Worm (Caenorhabditis elegans) whole organism, late embryonic: ENCODE measurements around the gene M60.7.

ENCODE experiments used
- C38D4.7 ChIP-seq: fragments of 200-800 bp; sonication (Bioruptor generic); optimal IDR thresholded peaks from 2 replicates; lab custom pipeline; 2018; ENCODE audit warnings: mild to moderate bottlenecking, missing genetic modification characterization, moderate library complexity, missing compliant biosample characterization
- F13H6.1 ChIP-seq: sonication (generic microtip); optimal IDR thresholded peaks from 2 replicates; lab custom pipeline; 2016; ENCODE audit warnings: missing genetic modification characterization, missing compliant biosample characterization
- K09A11.1 ChIP-seq: sonication (generic microtip); optimal IDR thresholded peaks from 2 replicates; lab custom pipeline; 2017; ENCODE audit warnings: antibody characterized with exemption, mild to moderate bottlenecking, missing genetic modification characterization, missing compliant biosample characterization; ENCODE audit not compliant: insufficient read depth
- T23F11.4 ChIP-seq: fragments of 200-800 bp; sonication (Bioruptor generic); optimal IDR thresholded peaks from 2 replicates; lab custom pipeline; 2018; ENCODE audit warnings: mild to moderate bottlenecking, missing genetic modification characterization, missing compliant biosample characterization
- Y22D7AL.16 ChIP-seq: sonication (generic microtip); optimal IDR thresholded peaks from 2 replicates; lab custom pipeline; 2016; ENCODE audit warnings: missing genetic modification characterization, missing compliant biosample characterization
- ama-1 ChIP-seq: fragments of 150-350 bp; optimal IDR thresholded peaks from 2 replicates; lab custom pipeline; 2014
- ceh-14 ChIP-seq: sonication (generic microtip); optimal IDR thresholded peaks from 2 replicates; lab custom pipeline; 2016; ENCODE audit warnings: missing genotype, missing genetic modification characterization, missing compliant biosample characterization
- ceh-18 ChIP-seq: sonication (generic microtip); optimal IDR thresholded peaks from 2 replicates; lab custom pipeline; 2016; ENCODE audit warnings: missing genetic modification characterization, missing compliant biosample characterization
- ceh-2 ChIP-seq: sonication (generic microtip); optimal IDR thresholded peaks from 2 replicates; lab custom pipeline; 2016; ENCODE audit warnings: missing genotype, missing genetic modification characterization, missing compliant biosample characterization
- ceh-22 ChIP-seq: sonication (generic microtip); optimal IDR thresholded peaks from 2 replicates; lab custom pipeline; 2017; ENCODE audit warnings: missing biosample characterization, missing genetic modification characterization
- ceh-30 ChIP-seq: fragments of 150-350 bp; optimal IDR thresholded peaks from 2 replicates; lab custom pipeline; 2014; ENCODE audit warnings: missing biosample characterization, missing genetic modification characterization
- ceh-31 ChIP-seq: sonication (generic microtip); optimal IDR thresholded peaks from 2 replicates; lab custom pipeline; 2016; ENCODE audit warnings: missing genetic modification characterization, missing compliant biosample characterization
- ceh-34 ChIP-seq: sonication (generic microtip); optimal IDR thresholded peaks from 2 replicates; lab custom pipeline; 2016; ENCODE audit warnings: mild to moderate bottlenecking, missing genetic modification characterization, missing compliant biosample characterization
- ceh-45 ChIP-seq: fragments of 200-800 bp; sonication (Bioruptor generic); IDR thresholded peaks from 2 replicates; pipeline ENCODE4 v1.3.6; 2022; ENCODE audit warnings: missing genetic modification reagents, missing genetic modification characterization, missing compliant biosample characterization
- ceh-48 ChIP-seq: sonication (generic microtip); optimal IDR thresholded peaks from 2 replicates; lab custom pipeline; 2016; ENCODE audit warnings: missing genetic modification characterization, inconsistent platforms, missing compliant biosample characterization
- ceh-6 ChIP-seq: fragments of 200-800 bp; sonication (Bioruptor generic); optimal IDR thresholded peaks from 2 replicates; lab custom pipeline; 2018; ENCODE audit warnings: mild to moderate bottlenecking, missing genetic modification characterization, missing compliant biosample characterization
- che-1 ChIP-seq: sonication (generic microtip); optimal IDR thresholded peaks from 2 replicates; lab custom pipeline; 2016; ENCODE audit warnings: mild to moderate bottlenecking, missing genetic modification characterization, missing compliant biosample characterization
- dmd-4 ChIP-seq: sonication (generic microtip); optimal IDR thresholded peaks from 2 replicates; lab custom pipeline; 2016; ENCODE audit warnings: borderline replicate concordance, missing genetic modification characterization, missing compliant biosample characterization
- elt-2 ChIP-seq: sonication (generic microtip); optimal IDR thresholded peaks from 2 replicates; lab custom pipeline; 2016; ENCODE audit warnings: missing genetic modification reagents, missing genetic modification characterization, missing compliant biosample characterization
- fax-1 ChIP-seq: sonication (generic microtip); optimal IDR thresholded peaks from 2 replicates; lab custom pipeline; 2016; ENCODE audit warnings: missing genotype, missing genetic modification characterization, missing compliant biosample characterization
- fkh-6 ChIP-seq: sonication (generic microtip); optimal IDR thresholded peaks from 2 replicates; lab custom pipeline; 2016; ENCODE audit warnings: missing genetic modification characterization, missing compliant biosample characterization
- gmeb-2 ChIP-seq: sonication (generic microtip); optimal IDR thresholded peaks from 2 replicates; lab custom pipeline; 2016; ENCODE audit warnings: missing genetic modification characterization, inconsistent platforms, missing compliant biosample characterization
- hlh-13 ChIP-seq: fragments of 200-800 bp; sonication (Bioruptor generic); optimal IDR thresholded peaks from 2 replicates; lab custom pipeline; 2018; ENCODE audit warnings: mild to moderate bottlenecking, missing genetic modification characterization, missing compliant biosample characterization
- lin-11 ChIP-seq: fragments of 200-800 bp; sonication (Bioruptor generic); optimal IDR thresholded peaks from 2 replicates; lab custom pipeline; 2018; ENCODE audit warnings: mild to moderate bottlenecking, missing genetic modification characterization, missing compliant biosample characterization
- madf-2 ChIP-seq: sonication (generic microtip); optimal IDR thresholded peaks from 2 replicates; lab custom pipeline; 2017; ENCODE audit warnings: missing genetic modification characterization, missing compliant biosample characterization
- mec-3 ChIP-seq: sonication (generic microtip); optimal IDR thresholded peaks from 2 replicates; lab custom pipeline; 2016; ENCODE audit warnings: borderline replicate concordance, missing genetic modification characterization, missing compliant biosample characterization
- nfya-1 ChIP-seq: sonication (generic microtip); optimal IDR thresholded peaks from 2 replicates; lab custom pipeline; 2017; ENCODE audit warnings: missing genetic modification characterization, mild to moderate bottlenecking, missing compliant biosample characterization, antibody characterized with exemption, moderate library complexity
- nhr-11 ChIP-seq: fragments of 150-350 bp; optimal IDR thresholded peaks from 2 replicates; lab custom pipeline; 2014; ENCODE audit warnings: missing biosample characterization, missing genetic modification characterization
- nhr-232 ChIP-seq: sonication (generic microtip); optimal IDR thresholded peaks from 2 replicates; lab custom pipeline; 2016; ENCODE audit warnings: missing genetic modification characterization, missing compliant biosample characterization
- npax-4 ChIP-seq: sonication (generic microtip); optimal IDR thresholded peaks from 2 replicates; lab custom pipeline; 2016; ENCODE audit warnings: missing genetic modification characterization, missing compliant biosample characterization
- pag-3 ChIP-seq: sonication (generic microtip); optimal IDR thresholded peaks from 2 replicates; lab custom pipeline; 2016; ENCODE audit warnings: missing compliant biosample characterization, missing genetic modification characterization, borderline replicate concordance
- pha-2 ChIP-seq: sonication (generic microtip); optimal IDR thresholded peaks from 2 replicates; lab custom pipeline; 2017; ENCODE audit warnings: mild to moderate bottlenecking, missing genetic modification characterization, missing compliant biosample characterization
- pros-1 ChIP-seq: fragments of 150-350 bp; optimal IDR thresholded peaks from 2 replicates; lab custom pipeline; 2014; ENCODE audit warnings: missing biosample characterization, missing genetic modification reagents, missing genetic modification characterization
- ref-2 ChIP-seq: sonication (generic microtip); optimal IDR thresholded peaks from 2 replicates; lab custom pipeline; 2016; ENCODE audit warnings: missing genetic modification characterization, missing compliant biosample characterization
- sdc-2 ChIP-seq: sonication (generic microtip); optimal IDR thresholded peaks from 2 replicates; lab custom pipeline; 2016; ENCODE audit warnings: missing genotype, missing genetic modification characterization, missing compliant biosample characterization
- syd-9 ChIP-seq: sonication (generic microtip); optimal IDR thresholded peaks from 2 replicates; lab custom pipeline; 2016; ENCODE audit warnings: mild to moderate bottlenecking, missing genetic modification characterization, moderate library complexity, missing compliant biosample characterization
- unc-42 ChIP-seq: sonication (generic microtip); optimal IDR thresholded peaks from 2 replicates; lab custom pipeline; 2016; ENCODE audit warnings: missing genotype, missing genetic modification characterization, missing compliant biosample characterization
- unc-55 ChIP-seq: sonication (generic microtip); optimal IDR thresholded peaks from 2 replicates; lab custom pipeline; 2017; ENCODE audit warnings: missing biosample characterization, missing genetic modification reagents, missing genetic modification characterization
- zip-5 ChIP-seq: sonication (generic microtip); optimal IDR thresholded peaks from 2 replicates; lab custom pipeline; 2016; ENCODE audit warnings: missing genetic modification characterization, missing compliant biosample characterization

The M60.7 gene

DNA sequence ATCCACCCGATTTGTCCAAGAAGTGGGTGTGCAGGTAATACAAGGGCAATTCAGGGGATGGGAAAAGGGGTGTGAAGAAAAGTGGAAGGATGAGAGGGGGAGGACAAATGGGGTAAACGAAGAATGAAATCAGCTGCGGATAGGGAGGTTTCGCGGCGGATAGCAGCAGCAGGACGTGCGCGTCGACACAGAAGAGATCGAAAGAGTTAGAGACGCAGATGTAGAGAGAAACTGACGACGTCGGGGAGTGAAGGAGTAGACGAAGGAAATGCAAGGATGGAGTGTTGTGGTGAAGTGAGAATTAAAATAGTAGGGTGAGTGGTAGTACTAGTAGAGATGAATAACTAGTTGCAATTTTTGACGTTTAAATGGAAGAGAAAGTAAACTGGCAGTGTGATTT, 8.7 kb downstream of the M60.7 start, which contains the start of gene M60.6:
Gene M60.6, minus strand, starts transcription at position 166 of the 400 bp plus-strand sequence.
- TF ChIP-seq ceh-14 (peak; percentile 16), unc-42 (tag; lab: Kevin White, UChicago) (peak; percentile 89), mec-3 (tag; lab: Kevin White, UChicago) (no peak), ceh-31 (tag; lab: Kevin White, UChicago) (peak; percentile 77), elt-2 (no peak), Y22D7AL.16 (tag; lab: Kevin White, UChicago) (no peak), gmeb-2 (tag; lab: Kevin White, UChicago) (no peak), ceh-34 (tag; lab: Kevin White, UChicago) (no peak), pag-3 (tag; lab: Kevin White, UChicago) (no peak), syd-9 (tag; lab: Kevin White, UChicago) (no peak), ceh-30 (no peak), sdc-2 (no peak), nhr-11 (tag; lab: Kevin White, UChicago) (no peak), pros-1 (tag; lab: Kevin White, UChicago) (no peak), nfya-1 (tag; lab: Kevin White, UChicago) (peak; percentile 34), fkh-6 (no peak), hlh-13 (no peak), F13H6.1 (tag; lab: Kevin White, UChicago) (peak; percentile 25), ceh-18 (tag; lab: Kevin White, UChicago) (peak; percentile 9), madf-2 (no peak), ceh-45 (GFP tag; lab: Robert Waterston, UW) (no peak), ref-2 (tag; lab: Kevin White, UChicago) (peak; percentile 65), dmd-4 (tag; lab: Kevin White, UChicago) (no peak), ceh-22 (no peak), unc-55 (GFP tag; lab: Kevin White, UChicago) (peak; percentile 30), fax-1 (tag; lab: Kevin White, UChicago) (peak; percentile 3)

DNA sequence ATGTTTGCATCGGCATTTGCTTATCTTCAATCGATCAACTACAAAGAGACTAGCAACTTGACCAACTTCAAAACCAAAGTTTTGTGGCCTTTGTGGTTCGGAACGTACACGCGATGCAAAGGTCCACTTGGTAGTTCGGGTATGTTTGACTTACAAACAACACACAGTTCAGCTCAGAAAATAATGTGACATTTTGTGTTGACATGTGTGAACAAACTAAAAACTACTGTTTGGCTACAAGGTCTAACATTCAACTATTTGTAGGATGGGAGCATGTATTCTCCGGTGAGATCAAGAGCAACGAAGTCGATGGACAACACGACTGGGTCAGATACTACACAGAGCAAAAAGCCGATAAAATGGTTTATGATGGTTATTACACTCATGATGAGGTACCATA, 13.9 kb downstream of the M60.7 start:
- TF ChIP-seq nhr-11 (tag; lab: Kevin White, UChicago) (no peak), K09A11.1 (tag; lab: Kevin White, UChicago) (no peak), sdc-2 (no peak), che-1 (tag; lab: Kevin White, UChicago) (no peak), pha-2 (no peak), zip-5 (no peak), ama-1 (no peak), ceh-6 (no peak), mec-3 (tag; lab: Kevin White, UChicago) (no peak), T23F11.4 (no peak), gmeb-2 (tag; lab: Kevin White, UChicago) (no peak), ceh-2 (tag; lab: Kevin White, UChicago) (no peak), hlh-13 (no peak), C38D4.7 (GFP tag; lab: Kevin White, UChicago) (no peak), ref-2 (tag; lab: Kevin White, UChicago) (no peak), ceh-30 (no peak), syd-9 (tag; lab: Kevin White, UChicago) (no peak)

- no peak for TF ChIP-seq zip-5
- no peak for TF ChIP-seq ama-1
- TF ChIP-seq nhr-232 (tag; lab: Kevin White, UChicago), result no peak
- peak; percentile 46 for TF ChIP-seq elt-2
- no peak for TF ChIP-seq ceh-34 (tag; lab: Kevin White, UChicago)
- TF ChIP-seq sdc-2, result no peak
- TF ChIP-seq ceh-48 (tag; lab: Kevin White, UChicago), result no peak
Observed at ce11 chrX:8246126-8246525, 14.8 kb downstream of the M60.7 start, which contains the start of gene kqt-2. Gene kqt-2 (minus strand): TSS chrX:8246369.

DNA sequence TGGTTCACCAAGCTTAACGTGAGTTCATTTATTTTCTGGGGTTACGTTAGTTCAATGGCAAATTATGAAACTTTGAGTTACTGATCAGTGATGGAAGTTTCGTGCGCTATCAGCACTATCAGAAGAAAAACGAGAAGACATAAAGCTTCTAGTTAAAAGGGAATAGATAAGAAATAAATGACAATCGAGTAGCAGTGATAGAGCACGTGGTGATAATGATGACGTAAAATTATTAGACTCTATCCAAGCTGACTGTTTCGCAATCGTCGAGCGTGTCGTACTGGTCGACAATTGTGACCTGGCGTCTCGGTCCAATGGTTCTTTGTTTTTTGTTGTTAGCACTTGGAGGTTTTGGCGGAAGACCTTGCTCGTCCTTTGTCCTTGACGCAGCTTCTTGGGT, 17.9 kb downstream of the M60.7 start:
- TF ChIP-seq npax-4 (tag; lab: Kevin White, UChicago) (no peak), nfya-1 (tag; lab: Kevin White, UChicago) (no peak), lin-11 (tag; lab: Kevin White, UChicago) (no peak), elt-2 (peak; percentile 58)
